Fruit fly (Drosophila melanogaster) whole organism, pupa: ENCODE measurements around the gene CG46427.

Experiments
- CG34367 ChIP-seq: fragments of 200-800 bp; sonication (Bioruptor generic); optimal IDR thresholded peaks from 2 replicates; lab custom pipeline; 2018; ENCODE audit warnings: missing biosample characterization, mild to moderate bottlenecking, missing genetic modification characterization
- CG4496 ChIP-seq: fragments of 200-800 bp; sonication (Bioruptor generic); IDR thresholded peaks from 3 replicates; pipeline ENCODE4 v1.3.6; 2022; ENCODE audit warnings: missing biosample characterization, missing genetic modification characterization
- CG8301 ChIP-seq: fragments of 200-800 bp; sonication (Bioruptor generic); optimal IDR thresholded peaks from 2 replicates; lab custom pipeline; 2018; ENCODE audit warnings: missing biosample characterization, mild to moderate bottlenecking, missing genetic modification characterization

dm6 chr3R:12405928-12406234 lies 33.1 kb downstream of the CG46427 start, which contains the start of gene Cyp9f2:
- TF ChIP-seq CG34367 (tag; lab: Kevin White, UChicago) (no peak), CG8301 (tag; lab: Kevin White, UChicago) (no peak), CG4496 (no peak)
